Fruit fly (Drosophila melanogaster) whole organism, embryonic: ENCODE data around the gene CG46465.

ENCODE experiments used
- Atf6 ChIP-seq: fragments of 200-800 bp; sonication (Bioruptor generic); IDR thresholded peaks from 2 replicates; pipeline ENCODE4 v1.3.6; 2022; ENCODE audit warnings: missing biosample characterization, missing genetic modification characterization
- Bgb ChIP-seq: fragments of 200-800 bp; sonication (Bioruptor generic); IDR thresholded peaks from 2 replicates; pipeline ENCODE4 v1.3.6; 2022; ENCODE audit warnings: missing biosample characterization, missing genetic modification characterization; ENCODE audit not compliant: partially characterized antibody
- C15 ChIP-seq: fragments of 200-800 bp; sonication (Bioruptor generic); IDR thresholded peaks from 3 replicates; pipeline ENCODE4 v1.3.6; 2022; ENCODE audit warnings: missing biosample characterization, missing genetic modification characterization
- CG10431 ChIP-seq: fragments of 200-800 bp; sonication (Bioruptor generic); optimal IDR thresholded peaks from 3 replicates; lab custom pipeline; 2018; ENCODE audit warnings: missing biosample characterization, mild to moderate bottlenecking, missing genetic modification characterization
- CG11093 ChIP-seq: fragments of 200-800 bp; sonication (Bioruptor generic); IDR thresholded peaks from 3 replicates; pipeline ENCODE4 v1.3.6; 2022; ENCODE audit warnings: missing biosample characterization, missing genetic modification characterization
- CG12236 ChIP-seq: fragments of 200-800 bp; sonication (Bioruptor generic); optimal IDR thresholded peaks from 2 replicates; lab custom pipeline; 2016; ENCODE audit warnings: missing biosample characterization, missing genetic modification characterization
- CG1233 ChIP-seq: fragments of 200-800 bp; sonication (Bioruptor generic); optimal IDR thresholded peaks from 4 replicates; lab custom pipeline; 2018; ENCODE audit warnings: missing biosample characterization, mild to moderate bottlenecking, missing genetic modification characterization
- CG14710 ChIP-seq: fragments of 200-800 bp; sonication (Bioruptor generic); optimal IDR thresholded peaks from 3 replicates; lab custom pipeline; 2019; ENCODE audit warnings: missing biosample characterization, mild to moderate bottlenecking, missing genetic modification characterization, moderate library complexity
- CG1603 ChIP-seq: fragments of 200-800 bp; sonication (Bioruptor generic); optimal IDR thresholded peaks from 2 replicates; lab custom pipeline; 2019; ENCODE audit warnings: missing biosample characterization, mild to moderate bottlenecking, missing genetic modification characterization, moderate library complexity
- CG17186 ChIP-seq: fragments of 200-800 bp; sonication (Bioruptor generic); optimal IDR thresholded peaks from 3 replicates; lab custom pipeline; 2017; ENCODE audit warnings: missing biosample characterization, missing genetic modification reagents, missing genetic modification characterization
- CG31365 ChIP-seq: fragments of 200-800 bp; sonication (Bioruptor generic); optimal IDR thresholded peaks from 2 replicates; lab custom pipeline; 2018; ENCODE audit warnings: missing biosample characterization, mild to moderate bottlenecking, missing genetic modification characterization
- CG34224 ChIP-seq: fragments of 200-800 bp; sonication (Bioruptor generic); IDR thresholded peaks from 3 replicates; pipeline ENCODE4 v1.3.6; 2022; ENCODE audit warnings: missing biosample characterization, missing genetic modification characterization; ENCODE audit not compliant: partially characterized antibody
- CG4707 ChIP-seq: fragments of 200-800 bp; sonication (Bioruptor generic); optimal IDR thresholded peaks from 2 replicates; lab custom pipeline; 2018; ENCODE audit warnings: missing biosample characterization, mild to moderate bottlenecking, missing genetic modification characterization, moderate library complexity
- CG6175 ChIP-seq: fragments of 200-800 bp; sonication (Bioruptor generic); IDR thresholded peaks from 3 replicates; pipeline ENCODE4 v1.3.6; 2022; ENCODE audit warnings: missing biosample characterization, missing genetic modification characterization
- CG7786 ChIP-seq: fragments of 200-800 bp; sonication (Bioruptor generic); optimal IDR thresholded peaks from 2 replicates; lab custom pipeline; 2016; ENCODE audit warnings: missing biosample characterization, missing genetic modification characterization
- CG7839 ChIP-seq: fragments of 200-800 bp; sonication (Bioruptor generic); optimal IDR thresholded peaks from 3 replicates; lab custom pipeline; 2018; ENCODE audit warnings: missing biosample characterization, mild to moderate bottlenecking, missing genetic modification characterization, moderate library complexity
- CG9437 ChIP-seq: fragments of 200-800 bp; sonication (Bioruptor generic); optimal IDR thresholded peaks from 2 replicates; lab custom pipeline; 2018; ENCODE audit warnings: missing biosample characterization, mild to moderate bottlenecking, missing genetic modification characterization
- Camta ChIP-seq: fragments of 200-800 bp; sonication (Bioruptor generic); optimal IDR thresholded peaks from 2 replicates; lab custom pipeline; 2016; ENCODE audit warnings: missing biosample characterization, missing genetic modification characterization
- CkIIα-i1 ChIP-seq: fragments of 200-800 bp; sonication (Bioruptor generic); IDR thresholded peaks from 2 replicates; pipeline ENCODE4 v1.3.6; 2022; ENCODE audit warnings: missing biosample characterization, missing genetic modification characterization
- E2f2 ChIP-seq: fragments of 200-800 bp; sonication (Bioruptor generic); IDR thresholded peaks from 2 replicates; pipeline ENCODE4 v1.3.6; 2022; ENCODE audit warnings: missing biosample characterization, missing genetic modification characterization
- Eip74EF ChIP-seq, 2 experiments: fragments of 200-800 bp in 1 of 2; fragments of >200 bp in 1 of 2; sonication (Bioruptor generic) in 1 of 2; optimal IDR thresholded peaks; 2 replicates each; lab custom pipeline; 2017 to 2019; ENCODE audit warnings: missing biosample characterization in 2 of 2, missing genetic modification characterization in 2 of 2, mild to moderate bottlenecking in 1 of 2, moderate library complexity in 1 of 2
- Ets65A ChIP-seq: fragments of 200-800 bp; sonication (Bioruptor generic); peaks from one replicate; lab custom pipeline; 2016; ENCODE audit warnings: missing biosample characterization, missing genetic modification characterization
- Ets97D ChIP-seq: fragments of 200-800 bp; sonication (Bioruptor generic); optimal IDR thresholded peaks from 3 replicates; lab custom pipeline; 2016; ENCODE audit warnings: missing biosample characterization, missing genetic modification characterization
- HLH54F ChIP-seq: fragments of 200-800 bp; sonication (Bioruptor generic); optimal IDR thresholded peaks from 3 replicates; lab custom pipeline; 2016; ENCODE audit warnings: missing biosample characterization, missing genetic modification characterization
- HmgD ChIP-seq: fragments of 200-800 bp; sonication (Bioruptor generic); optimal IDR thresholded peaks from 3 replicates; lab custom pipeline; 2016; ENCODE audit warnings: missing biosample characterization, missing genetic modification characterization
- Hr39 ChIP-seq: fragments of >200 bp; optimal IDR thresholded peaks from 2 replicates; lab custom pipeline; 2017
- MTF-1 ChIP-seq: fragments of 200-800 bp; sonication (Bioruptor generic); optimal IDR thresholded peaks from 2 replicates; lab custom pipeline; 2018; ENCODE audit warnings: missing biosample characterization, mild to moderate bottlenecking, missing genetic modification characterization, borderline replicate concordance
- Med ChIP-seq: fragments of 200-800 bp; sonication (Bioruptor generic); peaks from one replicate; lab custom pipeline; 2016; ENCODE audit warnings: missing biosample characterization, missing genetic modification characterization, mild to moderate bottlenecking, inconsistent platforms, moderate library complexity
- NFAT ChIP-seq: fragments of 200-800 bp; sonication (Bioruptor generic); IDR thresholded peaks from 2 replicates; pipeline ENCODE4 v1.3.6; 2022; ENCODE audit warnings: missing biosample characterization, missing genetic modification characterization
- NK7.1 ChIP-seq: fragments of 200-800 bp; sonication (Bioruptor generic); optimal IDR thresholded peaks from 3 replicates; lab custom pipeline; 2016; ENCODE audit warnings: missing biosample characterization, missing genetic modification characterization
- Oli ChIP-seq: fragments of 200-800 bp; sonication (Bioruptor generic); optimal IDR thresholded peaks from 2 replicates; lab custom pipeline; 2018; ENCODE audit warnings: missing biosample characterization, mild to moderate bottlenecking, missing genetic modification characterization, moderate library complexity
- PHDP ChIP-seq: fragments of 200-800 bp; sonication (Bioruptor generic); optimal IDR thresholded peaks from 3 replicates; lab custom pipeline; 2018; ENCODE audit warnings: missing biosample characterization, mild to moderate bottlenecking, missing genetic modification characterization, moderate library complexity
- Side ChIP-seq: fragments of 200-800 bp; sonication (Bioruptor generic); optimal IDR thresholded peaks from 2 replicates; lab custom pipeline; 2016; ENCODE audit warnings: missing biosample characterization, missing genetic modification characterization
- abd-A ChIP-seq: fragments of 200-800 bp; sonication (Bioruptor generic); optimal IDR thresholded peaks from 3 replicates; lab custom pipeline; 2019; ENCODE audit warnings: missing biosample characterization, mild to moderate bottlenecking, missing genetic modification characterization, moderate library complexity
- bbx ChIP-seq: fragments of 200-800 bp; sonication (Bioruptor generic); IDR thresholded peaks from 2 replicates; pipeline ENCODE4 v1.3.6; 2022; ENCODE audit warnings: missing biosample characterization, missing genetic modification characterization; ENCODE audit not compliant: partially characterized antibody
- dmrt99B ChIP-seq: fragments of 200-800 bp; sonication (Bioruptor generic); optimal IDR thresholded peaks from 2 replicates; lab custom pipeline; 2018; ENCODE audit warnings: missing biosample characterization, mild to moderate bottlenecking, missing genetic modification characterization, moderate library complexity
- gfzf ChIP-seq: fragments of 200-800 bp; sonication (Bioruptor generic); optimal IDR thresholded peaks from 2 replicates; lab custom pipeline; 2016; ENCODE audit warnings: missing biosample characterization, mild to moderate bottlenecking, missing genetic modification characterization, moderate library complexity
- h ChIP-seq: fragments of >200 bp; optimal IDR thresholded peaks from 2 replicates; lab custom pipeline; 2017
- inv ChIP-seq: fragments of 200-800 bp; sonication (Bioruptor generic); IDR thresholded peaks from 2 replicates; pipeline ENCODE4 v1.3.6; 2022; ENCODE audit warnings: missing biosample characterization, missing genetic modification characterization; ENCODE audit not compliant: partially characterized antibody
- nmo ChIP-seq: fragments of 200-800 bp; sonication (Bioruptor generic); optimal IDR thresholded peaks from 2 replicates; lab custom pipeline; 2018; ENCODE audit warnings: missing biosample characterization, mild to moderate bottlenecking, missing genetic modification characterization, moderate library complexity
- peb ChIP-seq: fragments of 200-800 bp; sonication (Bioruptor generic); IDR thresholded peaks from 2 replicates; pipeline ENCODE4 v1.3.6; 2022; ENCODE audit warnings: missing biosample characterization, missing genetic modification characterization
- phol ChIP-seq: fragments of 200-800 bp; sonication (Bioruptor generic); optimal IDR thresholded peaks from 3 replicates; lab custom pipeline; 2018; ENCODE audit warnings: missing biosample characterization, mild to moderate bottlenecking, missing genetic modification characterization, moderate library complexity
- row ChIP-seq: fragments of 200-800 bp; sonication (Bioruptor generic); IDR thresholded peaks from 3 replicates; pipeline ENCODE4 v1.3.6; 2022; ENCODE audit warnings: missing biosample characterization, missing genetic modification characterization
- sc ChIP-seq, 3 experiments: fragments of >200 bp in 2 of 3; fragments of 200-800 bp in 1 of 3; sonication (Bioruptor generic) in 1 of 3; optimal IDR thresholded peaks; 2 replicates in 2 of 3; 3 replicates in 1 of 3; lab custom pipeline; 2017; ENCODE audit warnings: mild to moderate bottlenecking in 1 of 3, missing biosample characterization in 1 of 3, missing genetic modification characterization in 1 of 3, missing genetic modification reagents in 1 of 3
- scrt ChIP-seq: fragments of 200-800 bp; sonication (Bioruptor generic); optimal IDR thresholded peaks from 2 replicates; lab custom pipeline; 2018; ENCODE audit warnings: missing biosample characterization, mild to moderate bottlenecking, missing genetic modification characterization, moderate library complexity
- sens ChIP-seq: fragments of 200-800 bp; sonication (Bioruptor generic); peaks from one replicate; lab custom pipeline; 2016; ENCODE audit warnings: missing biosample characterization, missing genetic modification characterization
- sima ChIP-seq: fragments of 200-800 bp; sonication (Bioruptor generic); optimal IDR thresholded peaks from 2 replicates; lab custom pipeline; 2016; ENCODE audit warnings: missing biosample characterization, missing genetic modification characterization
- so ChIP-seq: fragments of 200-800 bp; sonication (Bioruptor generic); IDR thresholded peaks from 3 replicates; pipeline ENCODE4 v1.3.6; 2022; ENCODE audit warnings: missing biosample characterization, missing genetic modification characterization
- sob ChIP-seq: fragments of 200-800 bp; sonication (Bioruptor generic); IDR thresholded peaks from 2 replicates; pipeline ENCODE4 v1.3.6; 2022; ENCODE audit warnings: missing biosample characterization, missing genetic modification characterization
- stwl ChIP-seq: fragments of 200-800 bp; sonication (Bioruptor generic); optimal IDR thresholded peaks from 3 replicates; lab custom pipeline; 2018; ENCODE audit warnings: missing biosample characterization, mild to moderate bottlenecking, missing genetic modification characterization, moderate library complexity
- trem ChIP-seq: fragments of 200-800 bp; optimal IDR thresholded peaks from 3 replicates; lab custom pipeline; 2019; ENCODE audit warnings: missing biosample characterization, mild to moderate bottlenecking, missing genetic modification characterization, moderate library complexity
- unc-4 ChIP-seq: fragments of 200-800 bp; sonication (Bioruptor generic); IDR thresholded peaks from 2 replicates; pipeline ENCODE4 v1.3.6; 2022; ENCODE audit warnings: missing biosample characterization, missing genetic modification characterization; ENCODE audit not compliant: partially characterized antibody

Gene CG46465

DNA sequence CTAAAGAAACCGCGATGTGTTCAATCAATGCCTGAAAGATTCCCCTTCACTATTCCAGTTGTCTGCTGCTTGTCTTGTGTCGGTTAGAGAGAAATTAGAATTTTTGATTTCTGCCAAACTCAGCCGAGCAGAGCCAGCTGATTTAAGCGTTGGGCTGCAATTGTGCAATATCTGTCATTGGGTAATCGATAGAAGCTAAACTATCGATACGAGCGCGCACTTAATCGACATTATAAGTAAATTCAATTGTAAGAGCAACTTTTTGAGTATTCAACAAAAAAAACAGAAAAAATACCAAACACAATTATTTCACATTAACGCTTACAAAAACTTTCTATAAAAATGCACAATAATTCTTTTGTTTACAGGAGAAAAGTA is 48.5 kb upstream of the CG46465 start, which contains the start of gene ssp3 (continued):
- TF ChIP-seq trem = peak; percentile 8
- no peak for TF ChIP-seq CG31365 (tag; lab: Kevin White, UChicago)
- peak; percentile 96 for TF ChIP-seq CG17186 (GFP tag; lab: Kevin White, UChicago)
- TF ChIP-seq sob (GFP tag; lab: Robert Waterston, UW) = no peak
- TF ChIP-seq Hr39 (lab: Kevin White, UChicago) = no peak
- TF ChIP-seq Eip74EF (GFP tag; optimal IDR thresholded peaks at IDR 0.05; lab: Kevin White, UChicago) = no peak
- no peak for TF ChIP-seq CG12236 (GFP tag; lab: Kevin White, UChicago)
- TF ChIP-seq CG1233 (GFP tag; lab: Kevin White, UChicago) = no peak
- no peak for TF ChIP-seq CkIIα-i1
- no peak for TF ChIP-seq NFAT (GFP tag; lab: Robert Waterston, UW)
- no peak for TF ChIP-seq CG10431 (GFP tag; lab: Kevin White, UChicago)
- TF ChIP-seq CG7786 (GFP tag; lab: Kevin White, UChicago) = no peak
- no peak for TF ChIP-seq sima (GFP tag; lab: Kevin White, UChicago)
- TF ChIP-seq Ets97D = peak; percentile 52
- no peak for TF ChIP-seq Side (GFP tag; lab: Kevin White, UChicago)
- no peak for TF ChIP-seq CG9437 (GFP tag; lab: Kevin White, UChicago)
- TF ChIP-seq HmgD (GFP tag; lab: Kevin White, UChicago) = no peak
- peak; percentile 23 for TF ChIP-seq PHDP (tag; lab: Kevin White, UChicago)
- no peak for TF ChIP-seq so (GFP tag; lab: Robert Waterston, UW)
- no peak for TF ChIP-seq inv (GFP tag; lab: Robert Waterston, UW)
- no peak for TF ChIP-seq Med (GFP tag; lab: Kevin White, UChicago)
- TF ChIP-seq MTF-1 (GFP tag; lab: Kevin White, UChicago) = no peak
- TF ChIP-seq peb = no peak
- TF ChIP-seq Ets65A = no peak
- no peak for TF ChIP-seq CG6175 (GFP tag; lab: Robert Waterston, UW)
- no peak for TF ChIP-seq Bgb (GFP tag; lab: Robert Waterston, UW)
- no peak for TF ChIP-seq row (GFP tag; lab: Robert Waterston, UW)
- peak; percentile 54 for TF ChIP-seq stwl (tag; lab: Kevin White, UChicago)
- TF ChIP-seq CG14710 (tag; lab: Kevin White, UChicago) = peak; percentile 44
- no peak for TF ChIP-seq sc (optimal IDR thresholded peaks at IDR 0.05; lab: Kevin White, UChicago)
- TF ChIP-seq sc (GFP tag; optimal IDR thresholded peaks at IDR 0.05; lab: Kevin White, UChicago) = no peak
- TF ChIP-seq CG7839 = no peak
- no peak for TF ChIP-seq Oli
- no peak for TF ChIP-seq unc-4 (GFP tag; lab: Robert Waterston, UW)
- no peak for TF ChIP-seq dmrt99B (tag; lab: Kevin White, UChicago)
- TF ChIP-seq NK7.1 = no peak
- no peak for TF ChIP-seq HLH54F (GFP tag; lab: Kevin White, UChicago)
- TF ChIP-seq abd-A = no peak
- no peak for TF ChIP-seq nmo (GFP tag; lab: Kevin White, UChicago)
- no peak for TF ChIP-seq h (lab: Kevin White, UChicago)
- TF ChIP-seq gfzf = peak; percentile 56
- TF ChIP-seq CG1603 (tag; lab: Kevin White, UChicago) = peak; percentile 26
- no peak for TF ChIP-seq CG4707 (GFP tag; lab: Kevin White, UChicago)
- TF ChIP-seq phol (tag; lab: Kevin White, UChicago) = peak; percentile 13
- TF ChIP-seq scrt (GFP tag; lab: Kevin White, UChicago) = no peak
- no peak for TF ChIP-seq CG34224 (GFP tag; lab: Robert Waterston, UW)
- no peak for TF ChIP-seq Atf6 (GFP tag; lab: Robert Waterston, UW)
- no peak for TF ChIP-seq Camta (GFP tag; lab: Kevin White, UChicago)
- no peak for TF ChIP-seq CG11093 (GFP tag; lab: Robert Waterston, UW)
- TF ChIP-seq bbx = no peak
- no peak for TF ChIP-seq C15
- TF ChIP-seq E2f2 (GFP tag; lab: Robert Waterston, UW) = no peak
- peak; percentile 73 for TF ChIP-seq sens
